Worm (Caenorhabditis elegans) whole organism, L2 larva: ENCODE measurements around the gene mrps-26.

Experiments used
- C34F6.9 ChIP-seq: fragments of 150-350 bp; optimal IDR thresholded peaks from 2 replicates; lab custom pipeline; 2014; ENCODE audit warnings: missing biosample characterization, missing genetic modification characterization
- F13H6.1 ChIP-seq: sonication (generic microtip); optimal IDR thresholded peaks from 2 replicates; lab custom pipeline; 2016; ENCODE audit warnings: missing genetic modification characterization, missing compliant biosample characterization
- Y55F3AM.14 ChIP-seq: fragments of 200-800 bp; sonication (Bioruptor generic); optimal IDR thresholded peaks from 2 replicates; lab custom pipeline; 2018; ENCODE audit warnings: mild to moderate bottlenecking, missing genetic modification characterization, missing compliant biosample characterization
- ZK546.5 ChIP-seq: sonication (generic microtip); optimal IDR thresholded peaks from 2 replicates; lab custom pipeline; 2017; ENCODE audit warnings: missing biosample characterization, missing genetic modification characterization
- alr-1 ChIP-seq: fragments of 150-350 bp; optimal IDR thresholded peaks from 2 replicates; lab custom pipeline; 2014; ENCODE audit warnings: missing biosample characterization, missing genetic modification characterization
- aly-2 ChIP-seq: fragments of 150-350 bp; optimal IDR thresholded peaks from 2 replicates; lab custom pipeline; 2014; ENCODE audit warnings: missing biosample characterization, missing genetic modification characterization
- ama-1 ChIP-seq: fragments of 150-350 bp; optimal IDR thresholded peaks from 2 replicates; lab custom pipeline; 2018; ENCODE audit warnings: inconsistent platforms
- blmp-1 ChIP-seq: sonication (generic microtip); optimal IDR thresholded peaks from 2 replicates; lab custom pipeline; 2017; ENCODE audit warnings: missing genetic modification characterization, mild to moderate bottlenecking, missing compliant biosample characterization, antibody characterized with exemption, moderate library complexity; ENCODE audit not compliant: insufficient read depth
- crh-2 ChIP-seq: sonication (generic microtip); optimal IDR thresholded peaks from 2 replicates; lab custom pipeline; 2017; ENCODE audit warnings: missing biosample characterization, missing genetic modification characterization
- dmd-4 ChIP-seq: sonication (generic microtip); optimal IDR thresholded peaks from 2 replicates; lab custom pipeline; 2017; ENCODE audit warnings: missing biosample characterization, missing genetic modification characterization
- egl-27 ChIP-seq: sonication (generic microtip); optimal IDR thresholded peaks from 3 replicates; lab custom pipeline; 2017; ENCODE audit warnings: missing biosample characterization, missing genetic modification reagents, missing genetic modification characterization
- elt-1 ChIP-seq: fragments of 150-350 bp; optimal IDR thresholded peaks from 2 replicates; lab custom pipeline; 2014; ENCODE audit warnings: missing biosample characterization, missing genetic modification characterization
- elt-3 ChIP-seq: sonication (generic microtip); optimal IDR thresholded peaks from 2 replicates; lab custom pipeline; 2017; ENCODE audit warnings: missing biosample characterization, missing genetic modification characterization
- fos-1 ChIP-seq: fragments of 150-350 bp; optimal IDR thresholded peaks from 2 replicates; lab custom pipeline; 2014; ENCODE audit warnings: missing biosample characterization, missing genetic modification characterization
- gmeb-1 ChIP-seq: fragments of 150-350 bp; optimal IDR thresholded peaks from 2 replicates; lab custom pipeline; 2014; ENCODE audit warnings: missing biosample characterization, missing genetic modification characterization
- lin-11 ChIP-seq: fragments of 150-350 bp; sonication (generic microtip); optimal IDR thresholded peaks from 2 replicates; lab custom pipeline; 2014; ENCODE audit warnings: missing biosample characterization, missing genetic modification characterization, inconsistent platforms, mixed read lengths
- lin-13 ChIP-seq: fragments of 150-350 bp; optimal IDR thresholded peaks from 2 replicates; lab custom pipeline; 2014; ENCODE audit warnings: missing biosample characterization, missing genetic modification reagents, missing genetic modification characterization
- lin-39 ChIP-seq: fragments of 150-350 bp; optimal IDR thresholded peaks from 2 replicates; lab custom pipeline; 2014; ENCODE audit warnings: missing biosample characterization, missing genetic modification reagents, missing genetic modification characterization
- lsy-2 ChIP-seq, 2 experiments: fragments of 150-350 bp in 1 of 2; sonication (generic microtip) in 1 of 2; optimal IDR thresholded peaks; 2 replicates each; lab custom pipeline; 2014 to 2017; ENCODE audit warnings: missing biosample characterization in 2 of 2, missing genetic modification characterization in 2 of 2
- mab-5 ChIP-seq: fragments of 150-350 bp; optimal IDR thresholded peaks from 2 replicates; lab custom pipeline; 2014; ENCODE audit warnings: missing biosample characterization, missing genetic modification characterization
- mbf-1 ChIP-seq: sonication (generic microtip); optimal IDR thresholded peaks from 2 replicates; lab custom pipeline; 2017; ENCODE audit warnings: missing biosample characterization, missing genetic modification characterization
- mdl-1 ChIP-seq, 2 experiments: fragments of 150-350 bp in 1 of 2; sonication (generic microtip) in 1 of 2; optimal IDR thresholded peaks; 2 replicates each; lab custom pipeline; 2017; ENCODE audit warnings: missing biosample characterization in 2 of 2, missing genetic modification characterization in 2 of 2
- nhr-10 ChIP-seq: sonication (generic microtip); optimal IDR thresholded peaks from 2 replicates; lab custom pipeline; 2017; ENCODE audit warnings: missing biosample characterization, missing genetic modification characterization
- nhr-11 ChIP-seq: fragments of 150-350 bp; optimal IDR thresholded peaks from 2 replicates; lab custom pipeline; 2014; ENCODE audit warnings: missing biosample characterization, missing genetic modification characterization
- nhr-12 ChIP-seq: fragments of 150-350 bp; optimal IDR thresholded peaks from 2 replicates; lab custom pipeline; 2014; ENCODE audit warnings: missing biosample characterization, missing genetic modification characterization
- nhr-129 ChIP-seq: fragments of 150-350 bp; optimal IDR thresholded peaks from 2 replicates; lab custom pipeline; 2014; ENCODE audit warnings: missing biosample characterization, missing genetic modification characterization
- nhr-21 ChIP-seq: fragments of 150-350 bp; optimal IDR thresholded peaks from 2 replicates; lab custom pipeline; 2014; ENCODE audit warnings: missing biosample characterization, missing genetic modification characterization
- nhr-23 ChIP-seq: fragments of 150-350 bp; optimal IDR thresholded peaks from 2 replicates; lab custom pipeline; 2014; ENCODE audit warnings: missing biosample characterization, missing genetic modification reagents, missing genetic modification characterization
- nhr-237 ChIP-seq: fragments of 150-350 bp; optimal IDR thresholded peaks from 2 replicates; lab custom pipeline; 2014; ENCODE audit warnings: missing biosample characterization, missing genetic modification characterization
- nhr-25 ChIP-seq: fragments of 150-350 bp; sonication (generic microtip); optimal IDR thresholded peaks from 3 replicates; lab custom pipeline; 2014; ENCODE audit warnings: missing biosample characterization, missing genetic modification characterization
- nhr-6 ChIP-seq: fragments of 150-350 bp; optimal IDR thresholded peaks from 2 replicates; lab custom pipeline; 2014; ENCODE audit warnings: missing biosample characterization, missing genetic modification characterization
- nhr-77 ChIP-seq: fragments of 150-350 bp; optimal IDR thresholded peaks from 2 replicates; lab custom pipeline; 2014; ENCODE audit warnings: missing biosample characterization, missing genetic modification characterization
- peb-1 ChIP-seq: fragments of 150-350 bp; optimal IDR thresholded peaks from 2 replicates; lab custom pipeline; 2014; ENCODE audit warnings: missing biosample characterization, missing genetic modification characterization
- sem-4 ChIP-seq: fragments of 150-350 bp; optimal IDR thresholded peaks from 2 replicates; lab custom pipeline; 2014; ENCODE audit warnings: missing biosample characterization, missing genetic modification reagents, missing genetic modification characterization
- skn-1 ChIP-seq: sonication (generic microtip); optimal IDR thresholded peaks from 2 replicates; lab custom pipeline; 2017; ENCODE audit warnings: missing biosample characterization, missing genetic modification characterization
- sma-3 ChIP-seq: sonication (generic microtip); optimal IDR thresholded peaks from 2 replicates; lab custom pipeline; 2016; ENCODE audit warnings: missing genetic modification reagents, missing genetic modification characterization, missing compliant biosample characterization
- sma-9 ChIP-seq, 2 experiments: fragments of 150-350 bp in 1 of 2; sonication (generic microtip) in 1 of 2; optimal IDR thresholded peaks; 2 replicates each; lab custom pipeline; 2014 to 2016; ENCODE audit warnings: missing genetic modification characterization in 2 of 2, mild to moderate bottlenecking in 1 of 2, missing biosample characterization in 1 of 2, missing compliant biosample characterization in 1 of 2, missing genetic modification reagents in 1 of 2, moderate library complexity in 1 of 2
- snpc-4 ChIP-seq: fragments of 150-350 bp; optimal IDR thresholded peaks from 2 replicates; lab custom pipeline; 2014; ENCODE audit warnings: missing biosample characterization, missing genetic modification characterization
- unc-39 ChIP-seq: fragments of 150-350 bp; optimal IDR thresholded peaks from 2 replicates; lab custom pipeline; 2014; ENCODE audit warnings: missing biosample characterization, missing genetic modification characterization
- unc-55 ChIP-seq: fragments of 150-350 bp; sonication (generic microtip); optimal IDR thresholded peaks from 3 replicates; lab custom pipeline; 2014; ENCODE audit warnings: missing biosample characterization, missing genetic modification reagents, missing genetic modification characterization
- zag-1 ChIP-seq: fragments of 150-350 bp; optimal IDR thresholded peaks from 2 replicates; lab custom pipeline; 2014; ENCODE audit warnings: missing biosample characterization, missing genetic modification characterization
- ztf-1 ChIP-seq: fragments of 200-800 bp; sonication (Bioruptor generic); conservative IDR thresholded peaks from 2 replicates; pipeline ENCODE4 v1.3.6; 2022; ENCODE audit warnings: missing genetic modification characterization, missing compliant biosample characterization
- ztf-11 ChIP-seq: sonication (generic microtip); optimal IDR thresholded peaks from 2 replicates; lab custom pipeline; 2017; ENCODE audit warnings: missing biosample characterization, missing genetic modification characterization
- ztf-4 ChIP-seq: fragments of 150-350 bp; optimal IDR thresholded peaks from 2 replicates; lab custom pipeline; 2014; ENCODE audit warnings: missing biosample characterization, missing genetic modification characterization

The mrps-26 gene

DNA sequence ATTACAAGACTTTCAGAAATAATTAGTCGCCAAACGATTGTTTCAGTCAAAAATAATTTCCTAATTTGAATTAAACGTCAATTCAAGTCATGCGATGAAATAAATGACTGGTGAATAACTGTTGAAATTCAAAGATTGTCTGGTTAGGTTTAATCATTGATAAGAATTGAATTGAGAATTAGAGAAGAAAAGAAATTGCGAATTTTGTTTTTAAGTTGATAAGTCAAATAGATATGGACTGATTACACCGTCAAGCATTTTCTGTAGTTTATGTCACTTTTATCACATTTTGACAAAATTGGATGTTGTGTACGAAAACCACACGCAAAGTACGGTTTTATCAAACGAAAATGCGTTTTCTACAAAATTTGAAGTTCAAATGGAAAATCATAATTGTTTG is 33.1 kb upstream of the mrps-26 start:
- TF ChIP-seq aly-2 (tag; lab: Kevin White, UChicago) (no peak), nhr-11 (tag; lab: Kevin White, UChicago) (no peak), nhr-129 (peak; percentile 30), nhr-6 (no peak), ama-1 (lab: Kevin White, UChicago) (no peak), F13H6.1 (tag; lab: Kevin White, UChicago) (peak; percentile 1), nhr-25 (tag; lab: Kevin White, UChicago) (peak; percentile 53), C34F6.9 (tag; lab: Kevin White, UChicago) (peak; percentile 14), fos-1 (tag; lab: Kevin White, UChicago) (peak; percentile 97), elt-1 (no peak), sma-3 (GFP tag; lab: Kevin White, UChicago) (peak; percentile 44), lsy-2 (tag; optimal IDR thresholded peaks at IDR 0.05; lab: Kevin White, UChicago) (peak in 1 of 2 experiments; percentile 28), crh-2 (tag; lab: Kevin White, UChicago) (peak; percentile 88), Y55F3AM.14 (GFP tag; lab: Kevin White, UChicago) (no peak), gmeb-1 (tag; lab: Kevin White, UChicago) (peak; percentile 58), nhr-21 (tag; lab: Kevin White, UChicago) (peak; percentile 25), nhr-237 (tag; lab: Kevin White, UChicago) (no peak), egl-27 (tag; lab: Kevin White, UChicago) (no peak), sma-9 (GFP tag; optimal IDR thresholded peaks at IDR 0.05; lab: Kevin White, UChicago) (peak; percentile 69), sma-9 (tag; optimal IDR thresholded peaks at IDR 0.05; lab: Kevin White, UChicago) (no peak)

DNA sequence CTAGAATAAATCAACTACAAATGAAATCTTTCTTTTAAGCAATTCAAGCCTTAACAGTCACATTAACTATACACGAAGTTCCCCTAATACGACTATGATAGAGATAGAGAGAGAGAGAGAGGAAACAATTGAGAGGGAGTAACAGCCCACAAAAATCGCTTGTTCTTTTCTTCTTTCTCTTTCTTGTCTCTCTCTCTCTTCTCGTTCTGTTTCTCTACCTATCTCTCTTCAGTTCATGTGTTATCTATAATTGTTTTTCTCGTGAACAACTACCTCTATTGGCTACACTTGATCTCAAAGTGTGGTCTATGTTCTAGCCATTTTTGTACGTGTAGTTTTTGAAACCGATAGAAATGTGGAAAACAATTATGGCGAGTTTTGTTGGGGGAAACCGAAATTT is 31.8 kb upstream of the mrps-26 start:
- TF ChIP-seq lsy-2 (tag; optimal IDR thresholded peaks at IDR 0.05; lab: Kevin White, UChicago) (peak; percentile 7 to 51), nhr-77 (tag; lab: Kevin White, UChicago) (no peak), lin-39 (tag; lab: Kevin White, UChicago) (no peak), blmp-1 (tag; lab: Kevin White, UChicago) (peak; percentile 70), F13H6.1 (tag; lab: Kevin White, UChicago) (peak; percentile 54), elt-1 (no peak), ztf-4 (peak; percentile 51), Y55F3AM.14 (GFP tag; lab: Kevin White, UChicago) (no peak), alr-1 (tag; lab: Kevin White, UChicago) (no peak), mab-5 (no peak), sma-9 (GFP tag; optimal IDR thresholded peaks at IDR 0.05; lab: Kevin White, UChicago) (peak; percentile 80), sma-9 (tag; optimal IDR thresholded peaks at IDR 0.05; lab: Kevin White, UChicago) (no peak), mdl-1 (tag; optimal IDR thresholded peaks at IDR 0.05; lab: Kevin White, UChicago) (no peak), elt-3 (no peak), nhr-11 (tag; lab: Kevin White, UChicago) (no peak), zag-1 (tag; lab: Kevin White, UChicago) (no peak), nhr-10 (tag; lab: Kevin White, UChicago) (no peak), nhr-237 (tag; lab: Kevin White, UChicago) (no peak), aly-2 (tag; lab: Kevin White, UChicago) (no peak), peb-1 (no peak), sma-3 (GFP tag; lab: Kevin White, UChicago) (peak; percentile 63), mbf-1 (tag; lab: Kevin White, UChicago) (no peak), unc-55 (GFP tag; lab: Kevin White, UChicago) (peak; percentile 45), ztf-11 (tag; lab: Kevin White, UChicago) (no peak), snpc-4 (tag; lab: Kevin White, UChicago) (no peak), lin-11 (tag; lab: Kevin White, UChicago) (no peak), gmeb-1 (tag; lab: Kevin White, UChicago) (peak; percentile 54), egl-27 (tag; lab: Kevin White, UChicago) (peak; percentile 51), crh-2 (tag; lab: Kevin White, UChicago) (peak; percentile 86), nhr-129 (peak; percentile 80), sem-4 (tag; lab: Kevin White, UChicago) (no peak), nhr-21 (tag; lab: Kevin White, UChicago) (peak; percentile 55), skn-1 (no peak), ZK546.5 (tag; lab: Kevin White, UChicago) (no peak), lin-13 (GFP tag; lab: Kevin White, UChicago) (peak; percentile 55), nhr-25 (tag; lab: Kevin White, UChicago) (peak; percentile 92), C34F6.9 (tag; lab: Kevin White, UChicago) (peak; percentile 74), fos-1 (tag; lab: Kevin White, UChicago) (peak; percentile 85), ztf-1 (GFP tag; lab: Robert Waterston, UW) (no peak), unc-39 (tag; lab: Kevin White, UChicago) (no peak), ama-1 (lab: Kevin White, UChicago) (no peak), nhr-23 (no peak), nhr-12 (tag; lab: Kevin White, UChicago) (no peak), dmd-4 (tag; lab: Kevin White, UChicago) (no peak), nhr-6 (peak; percentile 71)
